Fruit fly (Drosophila melanogaster) whole organism, adult: ENCODE measurements around the gene Dhc64C.

Source experiments
- CG11617 ChIP-seq: fragments of 200-800 bp; sonication (Bioruptor generic); optimal IDR thresholded peaks from 2 replicates; lab custom pipeline; 2017; ENCODE audit warnings: mild to moderate bottlenecking, missing biosample characterization, missing genetic modification reagents, missing genetic modification characterization
- CG12768 ChIP-seq: fragments of 200-800 bp; sonication (Bioruptor generic); optimal IDR thresholded peaks from 2 replicates; lab custom pipeline; 2017; ENCODE audit warnings: missing biosample characterization, missing genetic modification characterization, mild to moderate bottlenecking, moderate library complexity, missing genetic modification reagents
- CG1620 ChIP-seq: fragments of 200-800 bp; sonication (Bioruptor generic); optimal IDR thresholded peaks from 2 replicates; lab custom pipeline; 2016; ENCODE audit warnings: missing biosample characterization, missing genetic modification characterization
- CG7045 ChIP-seq: fragments of 200-800 bp; sonication (Bioruptor generic); optimal IDR thresholded peaks from 2 replicates; lab custom pipeline; 2017; ENCODE audit warnings: missing biosample characterization, mild to moderate bottlenecking, missing genetic modification characterization
- CG7101 ChIP-seq: fragments of 200-800 bp; sonication (Bioruptor generic); optimal IDR thresholded peaks from 2 replicates; lab custom pipeline; 2018; ENCODE audit warnings: missing biosample characterization, mild to moderate bottlenecking, missing genetic modification characterization, moderate library complexity
- Clk ChIP-seq: fragments of 200-800 bp; sonication (Bioruptor generic); optimal IDR thresholded peaks from 2 replicates; lab custom pipeline; 2017; ENCODE audit warnings: missing biosample characterization, missing genetic modification characterization
- Crg-1 ChIP-seq: fragments of 200-800 bp; sonication (Bioruptor generic); optimal IDR thresholded peaks from 2 replicates; lab custom pipeline; 2016; ENCODE audit warnings: missing biosample characterization, missing genetic modification characterization
- cnc ChIP-seq, 2 experiments: fragments of >200 bp; optimal IDR thresholded peaks; 2 replicates each; lab custom pipeline; 2017
- kay ChIP-seq: fragments of 200-800 bp; sonication (Bioruptor generic); peaks from one replicate; lab custom pipeline; 2016; ENCODE audit warnings: missing biosample characterization, missing genetic modification characterization, borderline replicate concordance
- ovo ChIP-seq: fragments of 200-800 bp; sonication (Bioruptor generic); optimal IDR thresholded peaks from 2 replicates; lab custom pipeline; 2016; ENCODE audit warnings: missing biosample characterization, missing genetic modification characterization
- tj ChIP-seq: fragments of 200-800 bp; sonication (Bioruptor generic); optimal IDR thresholded peaks from 3 replicates; lab custom pipeline; 2017; ENCODE audit warnings: missing biosample characterization, mild to moderate bottlenecking, missing genetic modification characterization, moderate library complexity

DNA sequence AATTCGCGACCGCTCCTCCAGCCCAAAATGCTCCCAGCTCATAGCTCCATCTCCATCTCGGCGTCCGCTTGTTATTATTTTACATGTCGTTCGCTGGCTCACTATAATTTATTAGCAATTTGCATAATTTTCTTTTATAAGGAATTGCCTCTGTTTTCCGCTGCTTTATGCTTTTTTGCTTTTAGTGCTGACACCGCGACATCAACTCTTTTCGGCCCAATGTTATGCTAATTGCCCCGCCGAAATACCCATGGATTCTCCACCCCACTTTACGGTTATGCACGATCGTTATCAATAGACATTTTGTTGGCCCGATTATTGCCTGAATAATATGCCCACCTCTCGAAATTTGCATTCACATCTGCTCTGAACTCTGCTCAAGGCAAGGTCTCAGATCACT lies 29.7 kb upstream of the Dhc64C start:
- TF ChIP-seq kay (GFP tag; lab: Kevin White, UChicago): no peak
- TF ChIP-seq CG1620 (GFP tag; lab: Kevin White, UChicago): no peak
- no peak for TF ChIP-seq cnc (optimal IDR thresholded peaks at IDR 0.05; lab: Kevin White, UChicago)
- TF ChIP-seq Clk (GFP tag; lab: Kevin White, UChicago): no peak
- TF ChIP-seq CG7101 (tag; lab: Kevin White, UChicago): no peak
- TF ChIP-seq Crg-1 (GFP tag; lab: Kevin White, UChicago): no peak
- no peak for TF ChIP-seq ovo
- no peak for TF ChIP-seq tj (GFP tag; lab: Kevin White, UChicago)
- no peak for TF ChIP-seq CG11617 (GFP tag; lab: Kevin White, UChicago)
- TF ChIP-seq CG7045 (GFP tag; lab: Kevin White, UChicago): no peak
- TF ChIP-seq CG12768 (GFP tag; lab: Kevin White, UChicago): no peak
